Fruit fly (Drosophila melanogaster) whole organism, embryonic: ENCODE data around the gene CG15403.

Experiments
- Blimp-1 ChIP-seq: fragments of 200-800 bp; sonication (Bioruptor generic); optimal IDR thresholded peaks from 3 replicates; lab custom pipeline; 2018; ENCODE audit warnings: missing biosample characterization, missing genetic modification characterization, mild to moderate bottlenecking, moderate library complexity, missing genetic modification reagents
- CG10321 ChIP-seq: fragments of 200-800 bp; sonication (Bioruptor generic); IDR thresholded peaks from 2 replicates; pipeline ENCODE4 v1.3.6; 2022; ENCODE audit warnings: missing biosample characterization, missing genetic modification characterization
- CG12104 ChIP-seq: fragments of 200-800 bp; sonication (Bioruptor generic); optimal IDR thresholded peaks from 3 replicates; lab custom pipeline; 2016; ENCODE audit warnings: missing biosample characterization, missing genetic modification characterization
- CG12299 ChIP-seq: fragments of 200-800 bp; sonication (Bioruptor generic); optimal IDR thresholded peaks from 2 replicates; lab custom pipeline; 2018; ENCODE audit warnings: missing biosample characterization, mild to moderate bottlenecking, missing genetic modification characterization
- CG13287 ChIP-seq: fragments of 200-800 bp; sonication (Bioruptor generic); IDR thresholded peaks from 2 replicates; pipeline ENCODE4 v1.3.6; 2022; ENCODE audit warnings: missing biosample characterization, missing genetic modification characterization; ENCODE audit not compliant: partially characterized antibody
- CG13296 ChIP-seq: fragments of 200-800 bp; sonication (Bioruptor generic); optimal IDR thresholded peaks from 3 replicates; lab custom pipeline; 2018; ENCODE audit warnings: missing biosample characterization, mild to moderate bottlenecking, missing genetic modification characterization
- CG13424 ChIP-seq: fragments of 200-800 bp; sonication (Bioruptor generic); optimal IDR thresholded peaks from 2 replicates; lab custom pipeline; 2019; ENCODE audit warnings: missing biosample characterization, mild to moderate bottlenecking, missing genetic modification characterization, moderate library complexity
- CG1792 ChIP-seq: fragments of 200-800 bp; sonication (Bioruptor generic); optimal IDR thresholded peaks from 2 replicates; lab custom pipeline; 2016; ENCODE audit warnings: missing biosample characterization, missing genetic modification characterization
- CG2199 ChIP-seq: fragments of 200-800 bp; sonication (Bioruptor generic); IDR thresholded peaks from 3 replicates; pipeline ENCODE4 v1.3.6; 2022; ENCODE audit warnings: missing biosample characterization, missing genetic modification characterization
- CG3163 ChIP-seq: fragments of 200-800 bp; sonication (Bioruptor generic); optimal IDR thresholded peaks from 3 replicates; lab custom pipeline; 2016; ENCODE audit warnings: missing biosample characterization, missing genetic modification characterization
- CG4282 ChIP-seq: fragments of 200-800 bp; sonication (Bioruptor generic); optimal IDR thresholded peaks from 2 replicates; lab custom pipeline; 2016; ENCODE audit warnings: missing biosample characterization, missing genetic modification characterization
- CG7928 ChIP-seq: fragments of 200-800 bp; sonication (Bioruptor generic); optimal IDR thresholded peaks from 2 replicates; lab custom pipeline; 2017; ENCODE audit warnings: missing biosample characterization, mild to moderate bottlenecking, missing genetic modification characterization
- Camta ChIP-seq: fragments of 200-800 bp; sonication (Bioruptor generic); optimal IDR thresholded peaks from 2 replicates; lab custom pipeline; 2016; ENCODE audit warnings: missing biosample characterization, missing genetic modification characterization
- CoRest ChIP-seq: fragments of 200-800 bp; sonication (Bioruptor generic); optimal IDR thresholded peaks from 3 replicates; lab custom pipeline; 2018; ENCODE audit warnings: missing biosample characterization, mild to moderate bottlenecking, missing genetic modification characterization, moderate library complexity
- Eip74EF ChIP-seq, 2 experiments: fragments of 200-800 bp in 1 of 2; fragments of >200 bp in 1 of 2; sonication (Bioruptor generic) in 1 of 2; optimal IDR thresholded peaks; 2 replicates each; lab custom pipeline; 2017 to 2019; ENCODE audit warnings: missing biosample characterization in 2 of 2, missing genetic modification characterization in 2 of 2, mild to moderate bottlenecking in 1 of 2, moderate library complexity in 1 of 2
- Fer1 ChIP-seq: fragments of 200-800 bp; sonication (Bioruptor generic); optimal IDR thresholded peaks from 2 replicates; lab custom pipeline; 2017; ENCODE audit warnings: missing biosample characterization, mild to moderate bottlenecking, missing genetic modification characterization
- Gsc ChIP-seq: fragments of 200-800 bp; sonication (Bioruptor generic); IDR thresholded peaks from 2 replicates; pipeline ENCODE4 v1.3.6; 2022; ENCODE audit warnings: missing biosample characterization, missing genetic modification characterization
- Hr51 ChIP-seq, 2 experiments: fragments of 200-800 bp; sonication (Bioruptor generic); optimal IDR thresholded peaks; 2 replicates in 1 of 2; 3 replicates in 1 of 2; lab custom pipeline; 2016 to 2018; ENCODE audit warnings: missing biosample characterization in 2 of 2, missing genetic modification characterization in 2 of 2, mild to moderate bottlenecking in 1 of 2, moderate library complexity in 1 of 2
- Hr78 ChIP-seq, 2 experiments: fragments of 200-800 bp in 1 of 2; fragments of >200 bp in 1 of 2; sonication (Bioruptor generic) in 1 of 2; optimal IDR thresholded peaks; 2 replicates each; lab custom pipeline; 2017 to 2019; ENCODE audit warnings: missing biosample characterization in 2 of 2, missing genetic modification characterization in 2 of 2, mild to moderate bottlenecking in 1 of 2, moderate library complexity in 1 of 2
- MBD-R2 ChIP-seq: fragments of 200-800 bp; sonication (Bioruptor generic); IDR thresholded peaks from 2 replicates; pipeline ENCODE4 v1.3.6; 2022; ENCODE audit warnings: missing biosample characterization, missing genetic modification characterization
- NfI ChIP-seq: fragments of 200-800 bp; sonication (Bioruptor generic); optimal IDR thresholded peaks from 3 replicates; lab custom pipeline; 2018; ENCODE audit warnings: missing biosample characterization, mild to moderate bottlenecking, missing genetic modification characterization, moderate library complexity
- Rfx ChIP-seq: fragments of 200-800 bp; sonication (Bioruptor generic); IDR thresholded peaks from 2 replicates; pipeline ENCODE4 v1.3.6; 2022; ENCODE audit warnings: missing biosample characterization, missing genetic modification characterization
- Sin3A ChIP-seq: fragments of >200 bp; optimal IDR thresholded peaks from 2 replicates; lab custom pipeline; 2018
- ac ChIP-seq: fragments of 200-800 bp; sonication (Bioruptor generic); optimal IDR thresholded peaks from 3 replicates; lab custom pipeline; 2017; ENCODE audit warnings: missing biosample characterization, mild to moderate bottlenecking, missing genetic modification characterization
- al ChIP-seq: fragments of 200-800 bp; sonication (Bioruptor generic); IDR thresholded peaks from 2 replicates; pipeline ENCODE4 v1.3.6; 2022; ENCODE audit warnings: missing biosample characterization, missing genetic modification characterization
- bsh ChIP-seq, 2 experiments: fragments of 200-800 bp; sonication (Bioruptor generic); optimal IDR thresholded peaks; 2 replicates each; lab custom pipeline; 2017 to 2018; ENCODE audit warnings: mild to moderate bottlenecking in 2 of 2, missing biosample characterization in 2 of 2, missing genetic modification characterization in 2 of 2, moderate library complexity in 1 of 2
- chinmo ChIP-seq: fragments of 200-800 bp; sonication (Bioruptor generic); IDR thresholded peaks from 4 replicates; pipeline ENCODE4 v1.3.6; 2022; ENCODE audit warnings: missing biosample characterization, missing genetic modification characterization; ENCODE audit not compliant: partially characterized antibody
- croc ChIP-seq: fragments of 200-800 bp; sonication (Bioruptor generic); conservative IDR thresholded peaks from 3 replicates; pipeline ENCODE4 v1.3.6; 2022; ENCODE audit warnings: missing biosample characterization, missing genetic modification characterization
- da ChIP-seq: fragments of 200-800 bp; sonication (Bioruptor generic); optimal IDR thresholded peaks from 2 replicates; lab custom pipeline; 2016; ENCODE audit warnings: missing biosample characterization, missing genetic modification characterization
- dmrt99B ChIP-seq: fragments of 200-800 bp; sonication (Bioruptor generic); optimal IDR thresholded peaks from 2 replicates; lab custom pipeline; 2018; ENCODE audit warnings: missing biosample characterization, mild to moderate bottlenecking, missing genetic modification characterization, moderate library complexity
- eve ChIP-seq, 2 experiments: fragments of >200 bp; optimal IDR thresholded peaks; 2 replicates each; lab custom pipeline; 2017; ENCODE audit warnings: missing biosample characterization in 2 of 2, missing genetic modification characterization in 2 of 2
- fd96Cb ChIP-seq: fragments of 200-800 bp; sonication (Bioruptor generic); optimal IDR thresholded peaks from 2 replicates; lab custom pipeline; 2018; ENCODE audit warnings: missing biosample characterization, mild to moderate bottlenecking, missing genetic modification characterization, moderate library complexity
- gce ChIP-seq: fragments of 200-800 bp; sonication (Bioruptor generic); IDR thresholded peaks from 3 replicates; pipeline ENCODE4 v1.3.6; 2022; ENCODE audit warnings: missing biosample characterization, missing genetic modification characterization
- ham ChIP-seq: fragments of 200-800 bp; sonication (Bioruptor generic); IDR thresholded peaks from 2 replicates; pipeline ENCODE4 v1.3.6; 2022; ENCODE audit warnings: missing biosample characterization, missing genetic modification characterization
- hkb ChIP-seq, 2 experiments: fragments of 200-800 bp in 1 of 2; fragments of >200 bp in 1 of 2; sonication (Bioruptor generic) in 1 of 2; IDR thresholded peaks in 1 of 2; optimal IDR thresholded peaks in 1 of 2; 2 replicates each; pipeline versions ENCODE4 v1.3.6 to Lab custom; 2017 to 2022; ENCODE audit warnings: missing biosample characterization in 1 of 2, missing genetic modification characterization in 1 of 2
- lmd ChIP-seq: fragments of 200-800 bp; sonication (Bioruptor generic); IDR thresholded peaks from 2 replicates; pipeline ENCODE4 v1.3.6; 2022; ENCODE audit warnings: missing biosample characterization, missing genetic modification characterization
- mld ChIP-seq: fragments of 200-800 bp; sonication (Bioruptor generic); IDR thresholded peaks from 3 replicates; pipeline ENCODE4 v1.3.6; 2022; ENCODE audit warnings: missing biosample characterization, missing genetic modification characterization; ENCODE audit not compliant: partially characterized antibody
- nom ChIP-seq: fragments of 200-800 bp; sonication (Bioruptor generic); optimal IDR thresholded peaks from 2 replicates; lab custom pipeline; 2017; ENCODE audit warnings: missing biosample characterization, missing genetic modification characterization, mild to moderate bottlenecking, moderate library complexity, missing genetic modification reagents
- p53 ChIP-seq: fragments of 200-800 bp; sonication (Bioruptor generic); optimal IDR thresholded peaks from 2 replicates; lab custom pipeline; 2016; ENCODE audit warnings: missing biosample characterization, missing genetic modification characterization
- sd ChIP-seq: fragments of 200-800 bp; sonication (Bioruptor generic); optimal IDR thresholded peaks from 3 replicates; lab custom pipeline; 2018; ENCODE audit warnings: missing biosample characterization, mild to moderate bottlenecking, missing genetic modification characterization, moderate library complexity
- sens-2 ChIP-seq: fragments of 200-800 bp; sonication (Bioruptor generic); IDR thresholded peaks from 2 replicates; pipeline ENCODE4 v1.3.6; 2022; ENCODE audit warnings: missing biosample characterization, missing genetic modification characterization
- sima ChIP-seq: fragments of 200-800 bp; sonication (Bioruptor generic); optimal IDR thresholded peaks from 2 replicates; lab custom pipeline; 2016; ENCODE audit warnings: missing biosample characterization, missing genetic modification characterization
- stwl ChIP-seq: fragments of 200-800 bp; sonication (Bioruptor generic); optimal IDR thresholded peaks from 3 replicates; lab custom pipeline; 2018; ENCODE audit warnings: missing biosample characterization, mild to moderate bottlenecking, missing genetic modification characterization, moderate library complexity
- ttk ChIP-seq: fragments of 200-800 bp; sonication (Bioruptor generic); IDR thresholded peaks from 2 replicates; pipeline ENCODE4 v2.1.2; 2022; ENCODE audit warnings: missing biosample characterization, missing genetic modification characterization
- vvl ChIP-seq: fragments of 200-800 bp; sonication (Bioruptor generic); IDR thresholded peaks from 2 replicates; pipeline ENCODE4 v1.3.6; 2022; ENCODE audit warnings: missing biosample characterization, missing genetic modification characterization

The CG15403 gene

DNA sequence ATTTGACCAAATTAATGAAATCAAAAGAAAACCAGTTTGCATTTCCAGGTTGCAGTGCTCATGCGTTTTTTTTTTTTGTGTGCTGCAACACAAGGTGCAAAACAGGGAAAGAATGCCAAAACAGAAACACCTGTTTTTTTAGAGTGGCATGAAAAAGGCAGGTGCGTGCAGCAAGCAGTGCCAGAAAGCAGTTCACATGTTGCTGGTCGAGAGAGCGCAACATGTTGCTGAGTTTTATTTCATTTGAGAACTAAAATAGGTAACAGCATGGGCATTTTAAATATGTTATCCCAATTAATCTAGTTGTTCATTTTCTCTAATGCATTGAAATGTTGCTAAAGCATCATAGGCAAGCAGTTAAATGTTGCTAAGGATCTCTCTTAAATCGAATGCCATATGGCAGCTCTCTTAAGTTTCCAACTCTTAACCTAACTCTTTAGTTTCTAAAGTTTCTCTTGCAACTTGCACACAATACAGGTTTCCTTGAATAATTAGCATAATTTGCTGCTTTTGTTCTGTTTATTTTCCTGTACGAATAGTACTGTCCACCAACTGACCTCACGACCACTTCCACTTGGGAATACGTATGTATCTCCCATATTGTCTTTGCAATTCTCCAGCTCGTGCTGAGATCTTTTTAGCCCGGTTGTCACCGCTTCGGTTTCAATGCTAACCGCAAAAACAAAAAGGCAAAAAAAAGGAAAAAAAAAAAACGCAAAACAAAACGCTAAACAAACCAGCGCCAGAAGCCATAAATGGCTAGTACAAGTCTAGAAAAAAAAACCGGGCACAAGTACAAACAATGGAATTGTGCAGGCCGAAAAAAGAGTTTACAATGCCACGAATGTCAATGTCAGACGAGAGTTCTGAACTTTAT lies 33.3 kb upstream of the CG15403 start (continued):
- TF ChIP-seq croc (GFP tag; lab: Robert Waterston, UW) (no peak), Camta (GFP tag; lab: Kevin White, UChicago) (no peak), CG3163 (peak; percentile 97), NfI (GFP tag; lab: Kevin White, UChicago) (no peak), Rfx (GFP tag; lab: Robert Waterston, UW) (peak; percentile 16; the same call in 1 of the 2 replicates), fd96Cb (no peak), nom (GFP tag; lab: Kevin White, UChicago) (peak; percentile 70), CG13424 (tag; lab: Kevin White, UChicago) (no peak), CG7928 (GFP tag; lab: Kevin White, UChicago) (no peak), bsh (GFP tag; optimal IDR thresholded peaks at IDR 0.05; lab: Kevin White, UChicago) (peak in 1 of 2 experiments; percentile 46), da (peak; percentile 26), sens-2 (GFP tag; lab: Robert Waterston, UW) (no peak), gce (GFP tag; lab: Robert Waterston, UW) (no peak), chinmo (peak; percentile 62; the same call in 1 of the 4 replicates), Gsc (GFP tag; lab: Robert Waterston, UW) (no peak), vvl (GFP tag; lab: Robert Waterston, UW) (peak; percentile 36; the same call in 1 of the 2 replicates), Fer1 (GFP tag; lab: Kevin White, UChicago) (no peak), ac (peak; percentile 71), Hr78 (GFP tag; optimal IDR thresholded peaks at IDR 0.05; lab: Kevin White, UChicago) (peak in 1 of 2 experiments; percentile 10), CG2199 (GFP tag; lab: Robert Waterston, UW) (peak; percentile 100), CG12104 (GFP tag; lab: Kevin White, UChicago) (no peak), MBD-R2 (GFP tag; lab: Robert Waterston, UW) (no peak), Eip74EF (GFP tag; optimal IDR thresholded peaks at IDR 0.05; lab: Kevin White, UChicago) (peak in 1 of 2 experiments; percentile 85), CG13287 (0 out of 2 replicates have a peak, but pooled peaks have one; percentile 36), stwl (tag; lab: Kevin White, UChicago) (peak; percentile 47), eve (GFP tag; optimal IDR thresholded peaks at IDR 0.05; lab: Kevin White, UChicago) (peak in 1 of 2 experiments; percentile 31)
- TF ChIP-seq, all 482 proteins: peak for 22

DNA sequence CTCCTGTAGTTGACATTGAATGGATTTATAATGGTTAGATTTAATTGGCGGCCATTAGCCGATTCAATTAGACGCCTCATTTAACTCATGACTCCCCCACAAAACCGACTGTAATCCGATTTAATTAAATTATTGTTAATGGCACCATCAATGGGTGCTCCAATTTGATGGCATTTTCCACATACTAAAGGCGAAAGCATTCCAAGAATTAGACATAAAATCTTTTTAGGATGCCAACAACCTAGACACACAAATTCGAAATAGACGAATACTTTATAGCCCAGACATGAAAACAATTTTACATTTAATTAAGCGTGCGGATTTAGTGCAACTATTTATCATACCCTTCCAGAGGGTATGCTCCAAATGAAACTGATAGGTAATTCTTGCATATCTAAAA lies 28.5 kb upstream of the CG15403 start:
- TF ChIP-seq Sin3A (lab: Kevin White, UChicago), result no peak
- peak; percentile 67 for TF ChIP-seq sd (tag; lab: Kevin White, UChicago)
- no peak for TF ChIP-seq CG1792 (GFP tag; lab: Kevin White, UChicago)
- peak in 1 of 2 experiments; percentile 55 for TF ChIP-seq eve (GFP tag; optimal IDR thresholded peaks at IDR 0.05; lab: Kevin White, UChicago)

- no peak for TF ChIP-seq CG12299 (tag; lab: Kevin White, UChicago)
- TF ChIP-seq lmd (GFP tag; lab: Robert Waterston, UW), result peak; percentile 60; the same call in 1 of the 2 replicates
- no peak for TF ChIP-seq CG4282 (GFP tag; lab: Kevin White, UChicago)
- TF ChIP-seq dmrt99B (tag; lab: Kevin White, UChicago), result peak; percentile 74
- TF ChIP-seq Blimp-1 (GFP tag; lab: Kevin White, UChicago), result peak; percentile 52
- TF ChIP-seq sima (GFP tag; lab: Kevin White, UChicago), result no peak
- TF ChIP-seq al, result 0 out of 2 replicates have a peak, but pooled peaks have one; percentile 9
- TF ChIP-seq ham (GFP tag; lab: Robert Waterston, UW), result no peak
- no peak for TF ChIP-seq CG13296 (GFP tag; lab: Kevin White, UChicago)
- TF ChIP-seq mld, result no peak
- TF ChIP-seq CG13424 (tag; lab: Kevin White, UChicago), result peak; percentile 64
- peak; percentile 63 for TF ChIP-seq ttk (GFP tag; lab: Robert Waterston, UW)
- peak in 1 of 2 experiments; percentile 69 for TF ChIP-seq Hr51 (GFP tag; optimal IDR thresholded peaks at IDR 0.05; lab: Kevin White, UChicago)
- TF ChIP-seq p53 (GFP tag; lab: Kevin White, UChicago), result no peak
- TF ChIP-seq hkb (optimal IDR thresholded peaks at IDR 0.05; lab: Kevin White, UChicago), result no peak
- TF ChIP-seq hkb (GFP tag; IDR thresholded peaks at IDR 0.05; lab: Robert Waterston, UW), result peak; percentile 70
- TF ChIP-seq CoRest (tag; lab: Kevin White, UChicago), result peak; percentile 51
- TF ChIP-seq CG10321, result no peak
Observed at dm6 chr2L:3100812-3101211, 27.6 kb upstream of the CG15403 start.
